Fruit fly (Drosophila melanogaster) whole organism, embryonic: ENCODE data around the gene stg1.
A peak's percentile ranks its signal among the peaks of the same experiment; 100 is the strongest.

Experiments used
- Abd-B ChIP-seq: fragments of 200-800 bp; sonication (Bioruptor generic); optimal IDR thresholded peaks from 2 replicates; lab custom pipeline; 2018; ENCODE audit warnings: missing biosample characterization, mild to moderate bottlenecking, missing genetic modification characterization, moderate library complexity
- Aef1 ChIP-seq: fragments of 200-800 bp; sonication (Bioruptor generic); IDR thresholded peaks from 3 replicates; pipeline ENCODE4 v1.3.6; 2022; ENCODE audit warnings: missing biosample characterization, missing genetic modification characterization
- Bteb2 ChIP-seq: fragments of 200-800 bp; sonication (Bioruptor generic); optimal IDR thresholded peaks from 2 replicates; lab custom pipeline; 2016; ENCODE audit warnings: missing biosample characterization, missing genetic modification characterization
- CG10462 ChIP-seq: fragments of 200-800 bp; sonication (Bioruptor generic); optimal IDR thresholded peaks from 2 replicates; lab custom pipeline; 2016; ENCODE audit warnings: missing biosample characterization, missing genetic modification characterization
- CG12071 ChIP-seq: fragments of 200-800 bp; sonication (Bioruptor generic); optimal IDR thresholded peaks from 3 replicates; lab custom pipeline; 2018; ENCODE audit warnings: missing biosample characterization, mild to moderate bottlenecking, missing genetic modification characterization
- CG12299 ChIP-seq: fragments of 200-800 bp; sonication (Bioruptor generic); optimal IDR thresholded peaks from 2 replicates; lab custom pipeline; 2018; ENCODE audit warnings: missing biosample characterization, mild to moderate bottlenecking, missing genetic modification characterization
- CG1233 ChIP-seq: fragments of 200-800 bp; sonication (Bioruptor generic); optimal IDR thresholded peaks from 4 replicates; lab custom pipeline; 2018; ENCODE audit warnings: missing biosample characterization, mild to moderate bottlenecking, missing genetic modification characterization
- CG13775 ChIP-seq: fragments of 200-800 bp; sonication (Bioruptor generic); optimal IDR thresholded peaks from 3 replicates; lab custom pipeline; 2017; ENCODE audit warnings: missing biosample characterization, mild to moderate bottlenecking, missing genetic modification characterization
- CG14014 ChIP-seq: fragments of 200-800 bp; sonication (Bioruptor generic); IDR thresholded peaks from 2 replicates; pipeline ENCODE4 v1.3.6; 2022; ENCODE audit warnings: missing biosample characterization, missing genetic modification characterization
- CG15011 ChIP-seq: fragments of 200-800 bp; sonication (Bioruptor generic); optimal IDR thresholded peaks from 3 replicates; lab custom pipeline; 2018; ENCODE audit warnings: missing biosample characterization, mild to moderate bottlenecking, missing genetic modification characterization
- CG17328 ChIP-seq: fragments of 200-800 bp; sonication (Bioruptor generic); IDR thresholded peaks from 2 replicates; pipeline ENCODE4 v1.3.6; 2022; ENCODE audit warnings: missing biosample characterization, missing genetic modification characterization
- CG4282 ChIP-seq: fragments of 200-800 bp; sonication (Bioruptor generic); optimal IDR thresholded peaks from 2 replicates; lab custom pipeline; 2016; ENCODE audit warnings: missing biosample characterization, missing genetic modification characterization
- CG4424 ChIP-seq: fragments of 200-800 bp; sonication (Bioruptor generic); optimal IDR thresholded peaks from 3 replicates; lab custom pipeline; 2016; ENCODE audit warnings: missing biosample characterization, missing genetic modification characterization
- CG7745 ChIP-seq: fragments of 200-800 bp; sonication (Bioruptor generic); optimal IDR thresholded peaks from 2 replicates; lab custom pipeline; 2018; ENCODE audit warnings: missing biosample characterization, mild to moderate bottlenecking, missing genetic modification characterization, moderate library complexity
- CG9727 ChIP-seq: fragments of 200-800 bp; sonication (Bioruptor generic); optimal IDR thresholded peaks from 3 replicates; lab custom pipeline; 2017; ENCODE audit warnings: missing biosample characterization, mild to moderate bottlenecking, missing genetic modification characterization
- Fer2 ChIP-seq: fragments of 200-800 bp; sonication (Bioruptor generic); optimal IDR thresholded peaks from 2 replicates; lab custom pipeline; 2018; ENCODE audit warnings: missing biosample characterization, mild to moderate bottlenecking, missing genetic modification characterization, moderate library complexity
- Hmr ChIP-seq: fragments of 200-800 bp; sonication (Bioruptor generic); optimal IDR thresholded peaks from 3 replicates; lab custom pipeline; 2017; ENCODE audit warnings: mild to moderate bottlenecking, missing biosample characterization, missing genetic modification reagents, missing genetic modification characterization
- Lim3 ChIP-seq: fragments of 200-800 bp; sonication (Bioruptor generic); IDR thresholded peaks from 2 replicates; pipeline ENCODE4 v1.3.6; 2022; ENCODE audit warnings: missing biosample characterization, missing genetic modification characterization
- MESR4 ChIP-seq: fragments of 200-800 bp; sonication (Bioruptor generic); optimal IDR thresholded peaks from 2 replicates; lab custom pipeline; 2018; ENCODE audit warnings: missing biosample characterization, mild to moderate bottlenecking, missing genetic modification characterization, moderate library complexity
- NC2α ChIP-seq: fragments of 200-800 bp; sonication (Bioruptor generic); optimal IDR thresholded peaks from 2 replicates; lab custom pipeline; 2016; ENCODE audit warnings: missing biosample characterization, missing genetic modification characterization
- Nf-YC ChIP-seq: fragments of 200-800 bp; optimal IDR thresholded peaks from 3 replicates; lab custom pipeline; 2019; ENCODE audit warnings: missing biosample characterization, mild to moderate bottlenecking, missing genetic modification characterization, moderate library complexity
- Scr ChIP-seq: fragments of 200-800 bp; sonication (Bioruptor generic); IDR thresholded peaks from 2 replicates; pipeline ENCODE4 v1.3.6; 2022; ENCODE audit warnings: missing biosample characterization, missing genetic modification characterization; ENCODE audit not compliant: partially characterized antibody
- Side ChIP-seq: fragments of 200-800 bp; sonication (Bioruptor generic); optimal IDR thresholded peaks from 2 replicates; lab custom pipeline; 2016; ENCODE audit warnings: missing biosample characterization, missing genetic modification characterization
- Sox102F ChIP-seq: fragments of 200-800 bp; sonication (Bioruptor generic); optimal IDR thresholded peaks from 2 replicates; lab custom pipeline; 2018; ENCODE audit warnings: missing biosample characterization, mild to moderate bottlenecking, missing genetic modification characterization, moderate library complexity
- chinmo ChIP-seq: fragments of 200-800 bp; sonication (Bioruptor generic); IDR thresholded peaks from 4 replicates; pipeline ENCODE4 v1.3.6; 2022; ENCODE audit warnings: missing biosample characterization, missing genetic modification characterization; ENCODE audit not compliant: partially characterized antibody
- crc ChIP-seq: fragments of 200-800 bp; sonication (Bioruptor generic); optimal IDR thresholded peaks from 2 replicates; lab custom pipeline; 2016; ENCODE audit warnings: missing biosample characterization, missing genetic modification characterization
- exex ChIP-seq: fragments of 200-800 bp; sonication (Bioruptor generic); optimal IDR thresholded peaks from 4 replicates; lab custom pipeline; 2018; ENCODE audit warnings: missing biosample characterization, mild to moderate bottlenecking, missing genetic modification characterization, moderate library complexity
- fd102C ChIP-seq: fragments of 200-800 bp; sonication (Bioruptor generic); optimal IDR thresholded peaks from 2 replicates; lab custom pipeline; 2018; ENCODE audit warnings: missing biosample characterization, mild to moderate bottlenecking, missing genetic modification characterization, moderate library complexity
- fd3F ChIP-seq: fragments of 200-800 bp; sonication (Bioruptor generic); optimal IDR thresholded peaks from 2 replicates; lab custom pipeline; 2018; ENCODE audit warnings: missing biosample characterization, mild to moderate bottlenecking, missing genetic modification characterization, moderate library complexity
- fd64A ChIP-seq: fragments of 200-800 bp; sonication (Bioruptor generic); optimal IDR thresholded peaks from 3 replicates; lab custom pipeline; 2018; ENCODE audit warnings: missing biosample characterization, mild to moderate bottlenecking, missing genetic modification characterization
- ftz-f1 ChIP-seq: fragments of 200-800 bp; sonication (Bioruptor generic); optimal IDR thresholded peaks from 2 replicates; lab custom pipeline; 2016; ENCODE audit warnings: missing biosample characterization, missing genetic modification characterization
- hb ChIP-seq: fragments of 200-800 bp; sonication (Bioruptor generic); IDR thresholded peaks from 3 replicates; pipeline ENCODE4 v1.3.6; 2022; ENCODE audit warnings: missing biosample characterization, missing genetic modification characterization; ENCODE audit not compliant: partially characterized antibody
- inv ChIP-seq: fragments of 200-800 bp; sonication (Bioruptor generic); IDR thresholded peaks from 2 replicates; pipeline ENCODE4 v1.3.6; 2022; ENCODE audit warnings: missing biosample characterization, missing genetic modification characterization; ENCODE audit not compliant: partially characterized antibody
- kah ChIP-seq: fragments of 200-800 bp; sonication (Bioruptor generic); optimal IDR thresholded peaks from 2 replicates; lab custom pipeline; 2018; ENCODE audit warnings: missing biosample characterization, mild to moderate bottlenecking, missing genetic modification characterization
- lilli ChIP-seq: fragments of 200-800 bp; sonication (Bioruptor generic); optimal IDR thresholded peaks from 3 replicates; lab custom pipeline; 2016; ENCODE audit warnings: missing biosample characterization, missing genetic modification characterization
- lola ChIP-seq, 3 experiments: fragments of >200 bp in 2 of 3; fragments of 200-800 bp in 1 of 3; sonication (Bioruptor generic) in 1 of 3; optimal IDR thresholded peaks; 2 replicates each; lab custom pipeline; 2017 to 2019; ENCODE audit warnings: missing biosample characterization in 3 of 3, missing genetic modification characterization in 3 of 3, mild to moderate bottlenecking in 1 of 3, moderate library complexity in 1 of 3
- luna ChIP-seq: fragments of 200-800 bp; sonication (Bioruptor generic); optimal IDR thresholded peaks from 2 replicates; lab custom pipeline; 2016; ENCODE audit warnings: missing biosample characterization, missing genetic modification characterization
- nerfin-1 ChIP-seq: fragments of 200-800 bp; sonication (Bioruptor generic); optimal IDR thresholded peaks from 3 replicates; lab custom pipeline; 2019; ENCODE audit warnings: missing biosample characterization, mild to moderate bottlenecking, missing genetic modification characterization, moderate library complexity
- psq ChIP-seq: fragments of 200-800 bp; sonication (Bioruptor generic); optimal IDR thresholded peaks from 2 replicates; lab custom pipeline; 2017; ENCODE audit warnings: missing biosample characterization, missing genetic modification characterization
- ro ChIP-seq: fragments of 200-800 bp; sonication (Bioruptor generic); IDR thresholded peaks from 2 replicates; pipeline ENCODE4 v1.3.6; 2022; ENCODE audit warnings: missing biosample characterization, missing genetic modification characterization
- sens ChIP-seq: fragments of 200-800 bp; sonication (Bioruptor generic); peaks from one replicate; lab custom pipeline; 2016; ENCODE audit warnings: missing biosample characterization, missing genetic modification characterization
- shn ChIP-seq: fragments of 200-800 bp; sonication (Bioruptor generic); optimal IDR thresholded peaks from 3 replicates; lab custom pipeline; 2016; ENCODE audit warnings: missing biosample characterization, missing genetic modification characterization
- sima ChIP-seq: fragments of 200-800 bp; sonication (Bioruptor generic); optimal IDR thresholded peaks from 2 replicates; lab custom pipeline; 2016; ENCODE audit warnings: missing biosample characterization, missing genetic modification characterization
- ssp ChIP-seq: fragments of 200-800 bp; sonication (Bioruptor generic); IDR thresholded peaks from 2 replicates; pipeline ENCODE4 v1.3.6; 2022; ENCODE audit warnings: missing biosample characterization, missing genetic modification characterization
- tna ChIP-seq: fragments of 200-800 bp; sonication (Bioruptor generic); IDR thresholded peaks from 2 replicates; pipeline ENCODE4 v1.3.6; 2022; ENCODE audit warnings: missing biosample characterization, missing genetic modification characterization; ENCODE audit not compliant: partially characterized antibody
- twi ChIP-seq: fragments of 200-800 bp; optimal IDR thresholded peaks from 2 replicates; lab custom pipeline; 2019; ENCODE audit warnings: missing biosample characterization, mild to moderate bottlenecking, missing genetic modification characterization, moderate library complexity
- vfl ChIP-seq: fragments of 200-800 bp; sonication (Bioruptor generic); optimal IDR thresholded peaks from 2 replicates; lab custom pipeline; 2016; ENCODE audit warnings: missing biosample characterization, missing genetic modification characterization
- vvl ChIP-seq: fragments of 200-800 bp; sonication (Bioruptor generic); IDR thresholded peaks from 2 replicates; pipeline ENCODE4 v1.3.6; 2022; ENCODE audit warnings: missing biosample characterization, missing genetic modification characterization
- zen2 ChIP-seq: fragments of 200-800 bp; sonication (Bioruptor generic); IDR thresholded peaks from 3 replicates; pipeline ENCODE4 v1.3.6; 2022; ENCODE audit warnings: missing biosample characterization, missing genetic modification characterization; ENCODE audit not compliant: partially characterized antibody

Gene stg1

DNA sequence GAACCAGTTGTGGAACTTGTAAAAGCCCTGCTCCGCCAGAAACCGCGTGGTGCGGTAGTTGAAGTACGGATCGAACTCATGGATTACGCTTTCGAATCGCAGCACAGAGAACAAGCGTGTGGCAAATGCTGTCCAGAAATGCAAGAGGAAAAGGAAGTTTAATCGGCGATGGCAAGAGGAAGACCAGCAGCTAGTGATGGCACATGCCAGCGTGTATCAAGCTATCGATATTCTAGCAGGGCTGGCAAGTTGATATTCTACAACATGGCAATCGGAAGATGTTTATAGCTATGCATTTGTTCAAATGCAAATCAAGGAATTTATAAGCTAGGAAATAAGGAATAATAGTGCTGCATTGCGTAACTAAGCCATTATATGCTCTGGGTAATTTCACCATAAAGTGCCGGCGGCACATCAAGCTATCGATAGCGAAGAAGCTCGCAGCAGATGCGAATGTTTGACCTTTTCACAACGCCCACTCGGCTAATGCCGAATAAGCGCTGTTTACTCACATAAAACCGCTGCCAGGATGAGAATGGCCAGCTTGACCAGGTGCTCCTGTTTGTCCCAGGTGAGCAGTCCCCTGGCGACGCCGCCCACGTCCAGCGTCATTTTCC, 40.4 kb upstream of the stg1 start (continued):
- peak; percentile 78 for TF ChIP-seq CG17328 (GFP tag; lab: Robert Waterston, UW)
- peak; percentile 27; the same call in 1 of the 2 replicates for TF ChIP-seq ssp
- peak; percentile 86 for TF ChIP-seq vvl (GFP tag; lab: Robert Waterston, UW)
- TF ChIP-seq Abd-B (GFP tag; lab: Kevin White, UChicago) = peak; percentile 19
- peak; percentile 92 for TF ChIP-seq Hmr
- TF ChIP-seq sima (GFP tag; lab: Kevin White, UChicago) = peak; percentile 24
- TF ChIP-seq fd64A = peak; percentile 80
- peak; percentile 74 for TF ChIP-seq CG4424 (GFP tag; lab: Kevin White, UChicago)
- no peak; the same call in 2 of the 3 replicates for TF ChIP-seq zen2 (GFP tag; lab: Robert Waterston, UW)
- peak; percentile 18 for TF ChIP-seq psq (GFP tag; lab: Kevin White, UChicago)
- peak; percentile 75 for TF ChIP-seq Bteb2 (GFP tag; lab: Kevin White, UChicago)
- TF ChIP-seq ftz-f1 (GFP tag; lab: Kevin White, UChicago) = no peak
- TF ChIP-seq MESR4 (GFP tag; lab: Kevin White, UChicago) = peak; percentile 98
- TF ChIP-seq Lim3 (GFP tag; lab: Robert Waterston, UW) = no peak
- peak; percentile 92 for TF ChIP-seq sens (GFP tag; lab: Kevin White, UChicago)
- peak; percentile 44 for TF ChIP-seq twi (tag; lab: Kevin White, UChicago)
- peak; percentile 68 for TF ChIP-seq shn (GFP tag; lab: Kevin White, UChicago)
- peak; percentile 43 for TF ChIP-seq NC2α
- peak; percentile 85 for TF ChIP-seq CG9727 (GFP tag; lab: Kevin White, UChicago)
- TF ChIP-seq vfl (GFP tag; lab: Kevin White, UChicago) = peak; percentile 47
- peak; percentile 84 for TF ChIP-seq CG1233 (GFP tag; lab: Kevin White, UChicago)
- TF ChIP-seq CG12299 (tag; lab: Kevin White, UChicago) = peak; percentile 75
- peak; percentile 68 for TF ChIP-seq CG15011 (GFP tag; lab: Kevin White, UChicago)
- TF ChIP-seq chinmo (GFP tag; lab: Robert Waterston, UW) = 0 out of 4 replicates have a peak, but pooled peaks have one; percentile 59
- TF ChIP-seq crc (GFP tag; lab: Kevin White, UChicago) = peak; percentile 22
- TF ChIP-seq exex (tag; lab: Kevin White, UChicago) = peak; percentile 56
- peak; percentile 48 for TF ChIP-seq luna (GFP tag; lab: Kevin White, UChicago)
- peak; percentile 34 for TF ChIP-seq CG4282
- TF ChIP-seq ro = no peak
- TF ChIP-seq CG10462 (GFP tag; lab: Kevin White, UChicago) = peak; percentile 32
- peak in 1 of 3 experiments; percentile 33 for TF ChIP-seq lola (GFP tag; optimal IDR thresholded peaks at IDR 0.05; lab: Kevin White, UChicago)
- TF ChIP-seq Sox102F (GFP tag; lab: Kevin White, UChicago) = no peak
- peak; percentile 77; the same call in 2 of the 3 replicates for TF ChIP-seq hb (GFP tag; lab: Robert Waterston, UW)
- TF ChIP-seq inv (GFP tag; lab: Robert Waterston, UW) = peak; percentile 77
- TF ChIP-seq nerfin-1 = peak; percentile 69
- TF ChIP-seq CG14014 (GFP tag; lab: Robert Waterston, UW) = peak; percentile 77
- peak; percentile 81 for TF ChIP-seq Scr (GFP tag; lab: Robert Waterston, UW)
- peak; percentile 77 for TF ChIP-seq kah (GFP tag; lab: Kevin White, UChicago)
- peak; percentile 86 for TF ChIP-seq Side
- peak; percentile 50 for TF ChIP-seq fd3F
- TF ChIP-seq Fer2 (tag; lab: Kevin White, UChicago) = peak; percentile 63
- TF ChIP-seq Nf-YC (tag; lab: Kevin White, UChicago) = peak; percentile 36
- TF ChIP-seq Aef1 (GFP tag; lab: Robert Waterston, UW) = peak; percentile 57
- peak; percentile 72 for TF ChIP-seq lilli (GFP tag; lab: Kevin White, UChicago)
- peak; percentile 6 for TF ChIP-seq CG7745 (tag; lab: Kevin White, UChicago)
- TF ChIP-seq CG13775 (GFP tag; lab: Kevin White, UChicago) = peak; percentile 82
- TF ChIP-seq fd102C = peak; percentile 33
- peak; percentile 92 for TF ChIP-seq CG12071
- TF ChIP-seq tna (GFP tag; lab: Robert Waterston, UW) = peak; percentile 66
